Worm (Caenorhabditis elegans) whole organism, mixed stage, embryonic: ENCODE data around the gene T13G4.1.

Source experiments
- bed-3 ChIP-seq: fragments of 200-800 bp; sonication (Bioruptor generic); optimal IDR thresholded peaks from 3 replicates; lab custom pipeline; 2018; ENCODE audit warnings: mild to moderate bottlenecking, missing genetic modification characterization, moderate library complexity, missing compliant biosample characterization
- ceh-39 ChIP-seq: fragments of 150-350 bp; optimal IDR thresholded peaks from 2 replicates; lab custom pipeline; 2014; ENCODE audit warnings: missing biosample characterization, missing genetic modification characterization
- nhr-28 ChIP-seq: fragments of 150-350 bp; optimal IDR thresholded peaks from 2 replicates; lab custom pipeline; 2014; ENCODE audit warnings: missing biosample characterization, missing genetic modification characterization
- snpc-4 ChIP-seq: fragments of 150-350 bp; optimal IDR thresholded peaks from 2 replicates; lab custom pipeline; 2014; ENCODE audit warnings: missing biosample characterization, missing genetic modification characterization

DNA sequence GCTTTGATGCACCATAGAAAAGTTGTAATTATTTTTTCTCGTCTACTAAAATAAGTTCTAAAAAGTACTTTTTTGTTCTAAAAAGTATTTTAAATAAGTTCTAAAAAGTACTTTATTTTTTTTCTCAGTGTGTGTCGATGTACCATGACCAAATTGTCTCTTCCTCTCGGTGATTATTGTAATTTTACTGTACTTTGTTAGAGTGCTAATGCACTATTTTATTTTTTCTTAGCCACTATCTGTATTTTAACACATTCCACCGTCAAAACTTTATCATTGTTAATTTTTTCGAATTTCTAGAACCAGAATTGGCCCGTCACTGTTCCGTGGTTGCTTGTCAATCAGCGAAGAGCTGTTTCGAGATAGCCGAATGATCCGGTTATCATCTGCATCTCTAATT lies 13.0 kb upstream of the T13G4.1 start, which contains the start of gene hot-8:
- no peak for TF ChIP-seq ceh-39 (tag; lab: Kevin White, UChicago)
- no peak for TF ChIP-seq snpc-4
- no peak for TF ChIP-seq nhr-28 (tag; lab: Kevin White, UChicago)
- TF ChIP-seq bed-3, result no peak
